Worm (Caenorhabditis elegans): Measurements from ENCODE around the gene tcc-1.

DNA sequence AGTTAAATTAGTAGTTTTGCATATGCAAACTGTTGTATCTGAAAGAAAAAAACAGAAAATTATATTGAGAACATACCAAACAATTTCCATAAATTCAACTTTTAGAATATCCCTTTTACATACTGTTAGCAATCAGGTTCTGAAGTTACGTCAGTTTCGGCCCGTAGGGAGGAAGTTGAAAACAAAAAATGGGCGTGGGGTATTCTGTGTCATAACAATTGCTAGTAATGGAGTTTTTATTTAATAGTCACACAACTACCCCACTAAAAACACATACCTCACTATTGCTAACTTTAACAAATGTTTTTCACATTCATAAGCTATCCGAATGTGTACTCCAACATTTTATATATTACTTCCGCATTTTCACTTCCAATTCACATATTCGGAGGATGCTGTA is 34.0 kb downstream of the tcc-1 start, which contains the start of gene srh-300:
- TF ChIP-seq Y116A8C.19 (tag; optimal IDR thresholded peaks at IDR 0.05; ENCODE audit: borderline replicate concordance), result no peak
- no peak for TF ChIP-seq ces-1 (GFP tag; optimal IDR thresholded peaks at IDR 0.05)
- TF ChIP-seq lin-15B (tag; optimal IDR thresholded peaks at IDR 0.05), result no peak
- TF ChIP-seq aly-2 (tag; optimal IDR thresholded peaks at IDR 0.05), result no peak
- TF ChIP-seq xbp-1 (tag; optimal IDR thresholded peaks at IDR 0.05), result no peak
- no peak for TF ChIP-seq nhr-28 (tag; optimal IDR thresholded peaks at IDR 0.05)
- no peak for TF ChIP-seq skn-1 (tag; optimal IDR thresholded peaks at IDR 0.05)

All from whole organism, L1 larva.